Worm (Caenorhabditis elegans): ENCODE measurements around the gene col-185.

The col-185 gene

ce11 chrX:13510997-13511396 is at the start of gene col-185:
col-185 (minus strand) TSS chrX:13511097.
- TF ChIP-seq rcor-1 (GFP tag; IDR thresholded peaks at IDR 0.05) (no peak), unc-62 (GFP tag; optimal IDR thresholded peaks at IDR 0.05) (no peak), C06A6.2 (GFP tag; conservative IDR thresholded peaks at IDR 0.05) (no peak), F23B12.7 (tag; optimal IDR thresholded peaks at IDR 0.05; ENCODE audit: insufficient read depth) (no peak), hlh-12 (tag; optimal IDR thresholded peaks at IDR 0.05) (no peak), attf-5 (GFP tag; optimal IDR thresholded peaks at IDR 0.05) (no peak), F10E7.11 (tag; optimal IDR thresholded peaks at IDR 0.05) (no peak), snpc-1.3 (tag; optimal IDR thresholded peaks at IDR 0.05; ENCODE audit: insufficient read depth) (no peak), madf-6 (GFP tag; IDR thresholded peaks at IDR 0.05) (no peak), sea-2 (GFP tag; IDR thresholded peaks at IDR 0.05) (no peak), mxl-1 (tag; optimal IDR thresholded peaks at IDR 0.05) (no peak), tbp1 (GFP tag; optimal IDR thresholded peaks at IDR 0.05) (no peak), ztf-28 (GFP tag; IDR thresholded peaks at IDR 0.05) (no peak), zfh-2 (GFP tag; conservative IDR thresholded peaks at IDR 0.05) (no peak), dpff-1 (tag; optimal IDR thresholded peaks at IDR 0.05) (no peak), T07F8.4 (tag; optimal IDR thresholded peaks at IDR 0.05) (no peak), madf-3 (GFP tag; IDR thresholded peaks at IDR 0.05) (no peak), efl-1 (GFP tag; optimal IDR thresholded peaks at IDR 0.05) (no peak), unc-130 (GFP tag; optimal IDR thresholded peaks at IDR 0.05) (no peak)

- TF ChIP-seq F57C9.4 (tag; optimal IDR thresholded peaks at IDR 0.05) (no peak), F10E7.11 (tag; optimal IDR thresholded peaks at IDR 0.05) (no peak), mxl-1 (tag; optimal IDR thresholded peaks at IDR 0.05) (no peak), somi-1 (GFP tag; optimal IDR thresholded peaks at IDR 0.05) (peak; percentile 7), unc-62 (GFP tag; optimal IDR thresholded peaks at IDR 0.05) (no peak)
Measured at ce11 chrX:13558667-13559066, 47.8 kb upstream of the col-185 start.

ce11 chrX:13556066-13556465 is 45.2 kb upstream of the col-185 start, which contains the start of gene glb-20:
glb-20 (minus strand) TSS chrX:13556166.
- TF ChIP-seq atf-7 (tag; optimal IDR thresholded peaks at IDR 0.05): no peak
- TF ChIP-seq lsy-27 (tag; optimal IDR thresholded peaks at IDR 0.05; ENCODE audit: borderline replicate concordance, insufficient read depth): no peak
- TF ChIP-seq ztf-18 (tag; optimal IDR thresholded peaks at IDR 0.05): no peak
- TF ChIP-seq ztf-25 (GFP tag; IDR thresholded peaks at IDR 0.05): no peak
- TF ChIP-seq athp-1 (tag; optimal IDR thresholded peaks at IDR 0.05): no peak
- no peak for TF ChIP-seq Y95B8A.8 (GFP tag; IDR thresholded peaks at IDR 0.05)
- TF ChIP-seq B0336.3 (GFP tag; IDR thresholded peaks at IDR 0.05): no peak
- no peak for TF ChIP-seq aptf-3 (GFP tag; IDR thresholded peaks at IDR 0.05)
- no peak for TF ChIP-seq lin-54 (GFP tag; optimal IDR thresholded peaks at IDR 0.05)
- no peak for TF ChIP-seq F33H1.4 (GFP tag; IDR thresholded peaks at IDR 0.05)
- TF ChIP-seq ekl-4 (GFP tag; IDR thresholded peaks at IDR 0.05): no peak
- TF ChIP-seq K12H6.12 (tag; optimal IDR thresholded peaks at IDR 0.05): no peak
- TF ChIP-seq dox-1 (GFP tag; IDR thresholded peaks at IDR 0.05): no peak
- TF ChIP-seq cebp-2 (GFP tag; IDR thresholded peaks at IDR 0.05): no peak
- no peak for TF ChIP-seq sdz-38 (tag; optimal IDR thresholded peaks at IDR 0.05)
- no peak for TF ChIP-seq ccch-3 (GFP tag; optimal IDR thresholded peaks at IDR 0.05)
- TF ChIP-seq sptf-2 (GFP tag; optimal IDR thresholded peaks at IDR 0.05): no peak
- TF ChIP-seq let-526 (GFP tag; IDR thresholded peaks at IDR 0.05): no peak
- no peak for TF ChIP-seq egl-44 (GFP tag; IDR thresholded peaks at IDR 0.05)
- no peak for TF ChIP-seq aptf-2 (GFP tag; conservative IDR thresholded peaks at IDR 0.05)
